Fruit fly (Drosophila melanogaster) whole organism, embryonic: ENCODE measurements around the gene Mo25.

Source experiments
- Ada2b ChIP-seq: fragments of 200-800 bp; sonication (Bioruptor generic); IDR thresholded peaks from 2 replicates; pipeline ENCODE4 v1.3.6; 2022; ENCODE audit warnings: missing biosample characterization, missing genetic modification characterization
- Aef1 ChIP-seq: fragments of 200-800 bp; sonication (Bioruptor generic); IDR thresholded peaks from 3 replicates; pipeline ENCODE4 v1.3.6; 2022; ENCODE audit warnings: missing biosample characterization, missing genetic modification characterization
- Blimp-1 ChIP-seq: fragments of 200-800 bp; sonication (Bioruptor generic); optimal IDR thresholded peaks from 3 replicates; lab custom pipeline; 2018; ENCODE audit warnings: missing biosample characterization, missing genetic modification characterization, mild to moderate bottlenecking, moderate library complexity, missing genetic modification reagents
- CG10366 ChIP-seq: fragments of 200-800 bp; sonication (Bioruptor generic); IDR thresholded peaks from 2 replicates; pipeline ENCODE4 v1.3.6; 2022; ENCODE audit warnings: missing biosample characterization, missing genetic modification characterization
- CG11085 ChIP-seq: fragments of 200-800 bp; sonication (Bioruptor generic); IDR thresholded peaks from 2 replicates; pipeline ENCODE4 v1.3.6; 2022; ENCODE audit warnings: missing biosample characterization, missing genetic modification characterization
- CG11723 ChIP-seq: fragments of 200-800 bp; sonication (Bioruptor generic); optimal IDR thresholded peaks from 2 replicates; lab custom pipeline; 2017; ENCODE audit warnings: missing biosample characterization, mild to moderate bottlenecking, missing genetic modification characterization
- CG14014 ChIP-seq: fragments of 200-800 bp; sonication (Bioruptor generic); IDR thresholded peaks from 2 replicates; pipeline ENCODE4 v1.3.6; 2022; ENCODE audit warnings: missing biosample characterization, missing genetic modification characterization
- CG15514 ChIP-seq: fragments of 200-800 bp; sonication (Bioruptor generic); optimal IDR thresholded peaks from 3 replicates; lab custom pipeline; 2017; ENCODE audit warnings: missing biosample characterization, missing genetic modification characterization, mild to moderate bottlenecking, moderate library complexity, missing genetic modification reagents
- CG1602 ChIP-seq: fragments of 200-800 bp; sonication (Bioruptor generic); optimal IDR thresholded peaks from 3 replicates; lab custom pipeline; 2016; ENCODE audit warnings: missing biosample characterization, missing genetic modification characterization
- CG17186 ChIP-seq: fragments of 200-800 bp; sonication (Bioruptor generic); optimal IDR thresholded peaks from 3 replicates; lab custom pipeline; 2017; ENCODE audit warnings: missing biosample characterization, missing genetic modification reagents, missing genetic modification characterization
- CG17829 ChIP-seq: fragments of 200-800 bp; optimal IDR thresholded peaks from 2 replicates; lab custom pipeline; 2019; ENCODE audit warnings: missing biosample characterization, mild to moderate bottlenecking, missing genetic modification characterization, moderate library complexity
- CG30020 ChIP-seq: fragments of 200-800 bp; optimal IDR thresholded peaks from 2 replicates; lab custom pipeline; 2019; ENCODE audit warnings: missing biosample characterization, mild to moderate bottlenecking, missing genetic modification characterization, moderate library complexity
- CG31388 ChIP-seq: fragments of 200-800 bp; sonication (Bioruptor generic); optimal IDR thresholded peaks from 2 replicates; lab custom pipeline; 2016; ENCODE audit warnings: missing biosample characterization, missing genetic modification characterization
- CG32532 ChIP-seq: fragments of 200-800 bp; sonication (Bioruptor generic); IDR thresholded peaks from 2 replicates; pipeline ENCODE4 v1.3.6; 2022; ENCODE audit warnings: missing biosample characterization, missing genetic modification characterization
- CG3847 ChIP-seq: fragments of 200-800 bp; sonication (Bioruptor generic); IDR thresholded peaks from 2 replicates; pipeline ENCODE4 v1.3.6; 2022; ENCODE audit warnings: missing biosample characterization, missing genetic modification characterization
- CG6254 ChIP-seq: fragments of 200-800 bp; sonication (Bioruptor generic); optimal IDR thresholded peaks from 3 replicates; lab custom pipeline; 2017; ENCODE audit warnings: mild to moderate bottlenecking, missing biosample characterization, missing genetic modification reagents, missing genetic modification characterization
- CG6654 ChIP-seq: fragments of 200-800 bp; sonication (Bioruptor generic); optimal IDR thresholded peaks from 2 replicates; lab custom pipeline; 2017; ENCODE audit warnings: missing biosample characterization, mild to moderate bottlenecking, missing genetic modification characterization
- CG8359 ChIP-seq: fragments of 200-800 bp; sonication (Bioruptor generic); optimal IDR thresholded peaks from 2 replicates; lab custom pipeline; 2017; ENCODE audit warnings: missing biosample characterization, mild to moderate bottlenecking, missing genetic modification characterization, borderline replicate concordance
- CG9437 ChIP-seq: fragments of 200-800 bp; sonication (Bioruptor generic); optimal IDR thresholded peaks from 2 replicates; lab custom pipeline; 2018; ENCODE audit warnings: missing biosample characterization, mild to moderate bottlenecking, missing genetic modification characterization
- CG9797 ChIP-seq: fragments of 200-800 bp; sonication (Bioruptor generic); optimal IDR thresholded peaks from 3 replicates; lab custom pipeline; 2018; ENCODE audit warnings: missing biosample characterization, mild to moderate bottlenecking, missing genetic modification characterization
- CTCF ChIP-seq: fragments of 200-800 bp; sonication (Bioruptor generic); optimal IDR thresholded peaks from 2 replicates; lab custom pipeline; 2017; ENCODE audit warnings: missing biosample characterization, mild to moderate bottlenecking, missing genetic modification characterization, moderate library complexity
- GATAe ChIP-seq: fragments of 200-800 bp; sonication (Bioruptor generic); conservative IDR thresholded peaks from 2 replicates; pipeline ENCODE4 v1.3.6; 2022; ENCODE audit warnings: missing biosample characterization, missing genetic modification characterization
- Hand ChIP-seq: fragments of 200-800 bp; sonication (Bioruptor generic); optimal IDR thresholded peaks from 2 replicates; lab custom pipeline; 2017; ENCODE audit warnings: mild to moderate bottlenecking, missing biosample characterization, missing genetic modification reagents, missing genetic modification characterization
- HmgZ ChIP-seq: fragments of 200-800 bp; sonication (Bioruptor generic); optimal IDR thresholded peaks from 2 replicates; lab custom pipeline; 2018; ENCODE audit warnings: missing biosample characterization, mild to moderate bottlenecking, missing genetic modification characterization
- Hr3 ChIP-seq: fragments of 200-800 bp; sonication (Bioruptor generic); optimal IDR thresholded peaks from 3 replicates; lab custom pipeline; 2016; ENCODE audit warnings: missing biosample characterization, missing genetic modification characterization
- NFAT ChIP-seq: fragments of 200-800 bp; sonication (Bioruptor generic); IDR thresholded peaks from 2 replicates; pipeline ENCODE4 v1.3.6; 2022; ENCODE audit warnings: missing biosample characterization, missing genetic modification characterization
- Ravus ChIP-seq: fragments of 200-800 bp; sonication (Bioruptor generic); IDR thresholded peaks from 2 replicates; pipeline ENCODE4 v1.3.6; 2022; ENCODE audit warnings: missing biosample characterization, missing genetic modification characterization
- Rx ChIP-seq: fragments of 200-800 bp; sonication (Bioruptor generic); IDR thresholded peaks from 2 replicates; pipeline ENCODE4 v1.3.6; 2022; ENCODE audit warnings: missing biosample characterization, missing genetic modification characterization
- Taf1 ChIP-seq: fragments of 200-800 bp; sonication (Bioruptor generic); IDR thresholded peaks from 2 replicates; pipeline ENCODE4 v1.3.6; 2022; ENCODE audit warnings: missing biosample characterization, missing genetic modification characterization
- Tbp ChIP-seq: fragments of >200 bp; optimal IDR thresholded peaks from 2 replicates; lab custom pipeline; 2018; ENCODE audit warnings: missing biosample characterization, missing genetic modification characterization
- amos ChIP-seq: fragments of 200-800 bp; sonication (Bioruptor generic); IDR thresholded peaks from 2 replicates; pipeline ENCODE4 v1.3.6; 2022; ENCODE audit warnings: missing biosample characterization, missing genetic modification characterization; ENCODE audit not compliant: partially characterized antibody
- ash1 ChIP-seq: fragments of 200-800 bp; sonication (Bioruptor generic); optimal IDR thresholded peaks from 2 replicates; lab custom pipeline; 2018; ENCODE audit warnings: missing biosample characterization, mild to moderate bottlenecking, missing genetic modification characterization
- bab2 ChIP-seq: fragments of 200-800 bp; sonication (Bioruptor generic); optimal IDR thresholded peaks from 2 replicates; lab custom pipeline; 2016; ENCODE audit warnings: missing biosample characterization, missing genetic modification characterization
- cato ChIP-seq: fragments of 200-800 bp; sonication (Bioruptor generic); optimal IDR thresholded peaks from 2 replicates; lab custom pipeline; 2016; ENCODE audit warnings: missing biosample characterization, missing genetic modification characterization, borderline replicate concordance
- chif ChIP-seq, 2 experiments: fragments of 200-800 bp; sonication (Bioruptor generic); optimal IDR thresholded peaks; 3 replicates each; lab custom pipeline; 2016; ENCODE audit warnings: missing biosample characterization in 2 of 2, missing genetic modification characterization in 2 of 2
- ems ChIP-seq: fragments of 200-800 bp; sonication (Bioruptor generic); optimal IDR thresholded peaks from 3 replicates; lab custom pipeline; 2016; ENCODE audit warnings: missing biosample characterization, missing genetic modification characterization
- fd64A ChIP-seq: fragments of 200-800 bp; sonication (Bioruptor generic); optimal IDR thresholded peaks from 3 replicates; lab custom pipeline; 2018; ENCODE audit warnings: missing biosample characterization, mild to moderate bottlenecking, missing genetic modification characterization
- gem ChIP-seq: fragments of 200-800 bp; sonication (Bioruptor generic); optimal IDR thresholded peaks from 2 replicates; lab custom pipeline; 2019; ENCODE audit warnings: missing biosample characterization, mild to moderate bottlenecking, missing genetic modification characterization, moderate library complexity
- hkb ChIP-seq, 2 experiments: fragments of 200-800 bp in 1 of 2; fragments of >200 bp in 1 of 2; sonication (Bioruptor generic) in 1 of 2; IDR thresholded peaks in 1 of 2; optimal IDR thresholded peaks in 1 of 2; 2 replicates each; pipeline versions ENCODE4 v1.3.6 to Lab custom; 2017 to 2022; ENCODE audit warnings: missing biosample characterization in 1 of 2, missing genetic modification characterization in 1 of 2
- lola ChIP-seq, 3 experiments: fragments of >200 bp in 2 of 3; fragments of 200-800 bp in 1 of 3; sonication (Bioruptor generic) in 1 of 3; optimal IDR thresholded peaks; 2 replicates each; lab custom pipeline; 2017 to 2019; ENCODE audit warnings: missing biosample characterization in 3 of 3, missing genetic modification characterization in 3 of 3, mild to moderate bottlenecking in 1 of 3, moderate library complexity in 1 of 3
- onecut ChIP-seq: fragments of 200-800 bp; sonication (Bioruptor generic); IDR thresholded peaks from 2 replicates; pipeline ENCODE4 v1.3.6; 2022; ENCODE audit warnings: missing biosample characterization, missing genetic modification characterization
- pzg ChIP-seq: fragments of 200-800 bp; sonication (Bioruptor generic); optimal IDR thresholded peaks from 3 replicates; lab custom pipeline; 2018; ENCODE audit warnings: missing biosample characterization, mild to moderate bottlenecking, missing genetic modification characterization, moderate library complexity
- row ChIP-seq: fragments of 200-800 bp; sonication (Bioruptor generic); IDR thresholded peaks from 3 replicates; pipeline ENCODE4 v1.3.6; 2022; ENCODE audit warnings: missing biosample characterization, missing genetic modification characterization
- shn ChIP-seq: fragments of 200-800 bp; sonication (Bioruptor generic); optimal IDR thresholded peaks from 3 replicates; lab custom pipeline; 2016; ENCODE audit warnings: missing biosample characterization, missing genetic modification characterization
- so ChIP-seq: fragments of 200-800 bp; sonication (Bioruptor generic); IDR thresholded peaks from 3 replicates; pipeline ENCODE4 v1.3.6; 2022; ENCODE audit warnings: missing biosample characterization, missing genetic modification characterization
- sqz ChIP-seq: fragments of 200-800 bp; sonication (Bioruptor generic); optimal IDR thresholded peaks from 3 replicates; lab custom pipeline; 2018; ENCODE audit warnings: missing biosample characterization, mild to moderate bottlenecking, missing genetic modification characterization
- sr ChIP-seq: fragments of 200-800 bp; sonication (Bioruptor generic); IDR thresholded peaks from 3 replicates; pipeline ENCODE4 v1.3.6; 2022; ENCODE audit warnings: missing biosample characterization, missing genetic modification characterization
- sug ChIP-seq: fragments of 200-800 bp; optimal IDR thresholded peaks from 2 replicates; lab custom pipeline; 2019; ENCODE audit warnings: missing biosample characterization, mild to moderate bottlenecking, missing genetic modification characterization, moderate library complexity
- tx ChIP-seq: fragments of 200-800 bp; sonication (Bioruptor generic); optimal IDR thresholded peaks from 2 replicates; lab custom pipeline; 2016; ENCODE audit warnings: missing biosample characterization, missing genetic modification characterization
- wdn ChIP-seq: fragments of 200-800 bp; sonication (Bioruptor generic); IDR thresholded peaks from 2 replicates; pipeline ENCODE4 v1.3.6; 2022; ENCODE audit warnings: missing biosample characterization, missing genetic modification characterization
- yki ChIP-seq: fragments of >200 bp; optimal IDR thresholded peaks from 3 replicates; lab custom pipeline; 2018
- zf30C ChIP-seq: fragments of 200-800 bp; sonication (Bioruptor generic); optimal IDR thresholded peaks from 3 replicates; lab custom pipeline; 2018; ENCODE audit warnings: missing biosample characterization, mild to moderate bottlenecking, missing genetic modification characterization

The Mo25 gene

dm6 chr3L:16640509-16641068 is 25.3 kb upstream of the Mo25 start (continued):
- TF ChIP-seq ash1 (GFP tag; lab: Kevin White, UChicago) = no peak
- TF ChIP-seq fd64A (GFP tag; lab: Kevin White, UChicago) = peak; percentile 53
- TF ChIP-seq Tbp (GFP tag; lab: Kevin White, UChicago) = no peak
- TF ChIP-seq CG31388 (GFP tag; lab: Kevin White, UChicago) = no peak
- TF ChIP-seq lola (GFP tag; optimal IDR thresholded peaks at IDR 0.05; lab: Kevin White, UChicago) = peak in 1 of 3 experiments; percentile 55
- TF ChIP-seq Aef1 (GFP tag; lab: Robert Waterston, UW) = no peak
- TF ChIP-seq amos = no peak
- TF ChIP-seq CG6654 = no peak
- TF ChIP-seq Hand (GFP tag; lab: Kevin White, UChicago) = no peak
- TF ChIP-seq CG3847 (GFP tag; lab: Robert Waterston, UW) = no peak
- no peak for TF ChIP-seq Ada2b (GFP tag; lab: Robert Waterston, UW)
- no peak for TF ChIP-seq ems (GFP tag; lab: Kevin White, UChicago)
- peak; percentile 76 for TF ChIP-seq CG6254 (GFP tag; lab: Kevin White, UChicago)
- no peak for TF ChIP-seq CG10366 (GFP tag; lab: Robert Waterston, UW)
- no peak for TF ChIP-seq tx
- TF ChIP-seq row (GFP tag; lab: Robert Waterston, UW) = no peak
- TF ChIP-seq chif (GFP tag; optimal IDR thresholded peaks at IDR 0.05; lab: Kevin White, UChicago) = no peak
- no peak for TF ChIP-seq CG14014
- no peak for TF ChIP-seq Hr3 (GFP tag; lab: Kevin White, UChicago)
- no peak for TF ChIP-seq CTCF
- no peak for TF ChIP-seq CG30020 (tag; lab: Kevin White, UChicago)
- TF ChIP-seq wdn = no peak
- no peak for TF ChIP-seq CG11085
- peak; percentile 67 for TF ChIP-seq gem (tag; lab: Kevin White, UChicago)
- no peak for TF ChIP-seq CG9437
- no peak for TF ChIP-seq HmgZ
- no peak for TF ChIP-seq Rx
- no peak for TF ChIP-seq CG15514 (GFP tag; lab: Kevin White, UChicago)
- no peak for TF ChIP-seq CG11723 (GFP tag; lab: Kevin White, UChicago)
- no peak for TF ChIP-seq sr (GFP tag; lab: Robert Waterston, UW)
- TF ChIP-seq GATAe (GFP tag; lab: Robert Waterston, UW) = no peak
- TF ChIP-seq bab2 (GFP tag; lab: Kevin White, UChicago) = no peak
- TF ChIP-seq CG17829 = peak; percentile 13
- TF ChIP-seq sug (tag; lab: Kevin White, UChicago) = no peak
- TF ChIP-seq pzg (GFP tag; lab: Kevin White, UChicago) = no peak
- TF ChIP-seq CG1602 (GFP tag; lab: Kevin White, UChicago) = no peak
- peak; percentile 53 for TF ChIP-seq CG8359 (GFP tag; lab: Kevin White, UChicago)
- TF ChIP-seq zf30C = no peak
- TF ChIP-seq CG32532 (GFP tag; lab: Robert Waterston, UW) = no peak
- no peak for TF ChIP-seq Taf1 (GFP tag; lab: Robert Waterston, UW)
- no peak for TF ChIP-seq NFAT (GFP tag; lab: Robert Waterston, UW)
- peak; percentile 54 for TF ChIP-seq Blimp-1 (GFP tag; lab: Kevin White, UChicago)
- TF ChIP-seq cato (GFP tag; lab: Kevin White, UChicago) = no peak
- no peak for TF ChIP-seq so (GFP tag; lab: Robert Waterston, UW)
- TF ChIP-seq onecut (GFP tag; lab: Robert Waterston, UW) = no peak
- TF ChIP-seq yki (lab: Kevin White, UChicago) = no peak
- no peak for TF ChIP-seq shn
- no peak for TF ChIP-seq Ravus (GFP tag; lab: Robert Waterston, UW)
- TF ChIP-seq CG17186 (GFP tag; lab: Kevin White, UChicago) = no peak
- peak; percentile 22 for TF ChIP-seq sqz (GFP tag; lab: Kevin White, UChicago)
- TF ChIP-seq CG9797 (GFP tag; lab: Kevin White, UChicago) = no peak
- no peak for TF ChIP-seq hkb (optimal IDR thresholded peaks at IDR 0.05; lab: Kevin White, UChicago)
- TF ChIP-seq hkb (GFP tag; IDR thresholded peaks at IDR 0.05; lab: Robert Waterston, UW) = 0 out of 2 replicates have a peak, but pooled peaks have one; percentile 29
